Worm (Caenorhabditis elegans) whole organism, early embryonic: ENCODE measurements around the gene rnh-1.0.

Experiments
- B0310.2 ChIP-seq: sonication (generic microtip); optimal IDR thresholded peaks from 2 replicates; lab custom pipeline; 2016; ENCODE audit warnings: mild to moderate bottlenecking, missing genetic modification characterization, missing compliant biosample characterization
- F13C5.2 ChIP-seq: sonication (generic microtip); optimal IDR thresholded peaks from 2 replicates; lab custom pipeline; 2017; ENCODE audit warnings: mild to moderate bottlenecking, missing genetic modification characterization, inconsistent platforms, missing compliant biosample characterization
- aly-1 ChIP-seq: sonication (generic microtip); optimal IDR thresholded peaks from 2 replicates; lab custom pipeline; 2016; ENCODE audit warnings: missing genetic modification characterization, missing compliant biosample characterization
- ama-1 ChIP-seq: fragments of 150-350 bp; optimal IDR thresholded peaks from 2 replicates; lab custom pipeline; 2014
- ceh-13 ChIP-seq: fragments of 200-800 bp; sonication (Bioruptor generic); optimal IDR thresholded peaks from 2 replicates; lab custom pipeline; 2018; ENCODE audit warnings: mild to moderate bottlenecking, missing genetic modification characterization, missing compliant biosample characterization
- ceh-36 ChIP-seq: sonication (generic microtip); optimal IDR thresholded peaks from 2 replicates; lab custom pipeline; 2016; ENCODE audit warnings: missing genetic modification characterization, inconsistent platforms, missing compliant biosample characterization
- ets-7 ChIP-seq: sonication (generic microtip); optimal IDR thresholded peaks from 2 replicates; lab custom pipeline; 2016; ENCODE audit warnings: missing genotype, missing genetic modification characterization, missing compliant biosample characterization
- flt-1 ChIP-seq: fragments of 200-800 bp; sonication (Bioruptor generic); IDR thresholded peaks from 2 replicates; pipeline ENCODE4 v1.3.6; 2022; ENCODE audit warnings: missing genetic modification characterization, missing compliant biosample characterization
- hmbx-1 ChIP-seq: sonication (generic microtip); optimal IDR thresholded peaks from 2 replicates; lab custom pipeline; 2016; ENCODE audit warnings: mild to moderate bottlenecking, missing genetic modification characterization, missing compliant biosample characterization
- hmg-4 ChIP-seq: fragments of 200-800 bp; sonication (Bioruptor generic); optimal IDR thresholded peaks from 2 replicates; lab custom pipeline; 2018; ENCODE audit warnings: mild to moderate bottlenecking, missing genetic modification characterization, missing compliant biosample characterization
- hnd-1 ChIP-seq: sonication (generic microtip); optimal IDR thresholded peaks from 2 replicates; lab custom pipeline; 2016; ENCODE audit warnings: missing genetic modification characterization, missing compliant biosample characterization
- pes-1 ChIP-seq: fragments of 200-800 bp; sonication (Bioruptor generic); IDR thresholded peaks from 2 replicates; pipeline ENCODE4 v1.3.6; 2022; ENCODE audit warnings: missing genetic modification reagents, missing genetic modification characterization, missing compliant biosample characterization
- scrt-1 ChIP-seq: fragments of 200-800 bp; sonication (Bioruptor generic); IDR thresholded peaks from 2 replicates; pipeline ENCODE4 v1.3.6; 2022; ENCODE audit warnings: missing genetic modification characterization, missing compliant biosample characterization
- sea-1 ChIP-seq: fragments of 200-800 bp; sonication (Bioruptor generic); conservative IDR thresholded peaks from 2 replicates; pipeline ENCODE4 v1.3.6; 2022; ENCODE audit warnings: missing genetic modification characterization, missing compliant biosample characterization
- tbx-11 ChIP-seq: fragments of 200-800 bp; sonication (Bioruptor generic); IDR thresholded peaks from 2 replicates; pipeline ENCODE4 v1.3.6; 2022; ENCODE audit warnings: missing genetic modification characterization, missing compliant biosample characterization
- tbx-37 ChIP-seq: fragments of 200-800 bp; sonication (Bioruptor generic); conservative IDR thresholded peaks from 2 replicates; pipeline ENCODE4 v1.3.6; 2022; ENCODE audit warnings: missing genetic modification reagents, missing genetic modification characterization, missing compliant biosample characterization
- tra-4 ChIP-seq: sonication (generic microtip); optimal IDR thresholded peaks from 2 replicates; lab custom pipeline; 2017; ENCODE audit warnings: missing genetic modification characterization, missing compliant biosample characterization

The rnh-1.0 gene

ce11 chrII:4974448-4974951 is 20.6 kb upstream of the rnh-1.0 start:
- TF ChIP-seq aly-1 (tag; lab: Kevin White, UChicago) (no peak), tbx-37 (GFP tag; lab: Robert Waterston, UW) (no peak), sea-1 (GFP tag; lab: Robert Waterston, UW) (no peak), pes-1 (GFP tag; lab: Robert Waterston, UW) (no peak), ceh-13 (GFP tag; lab: Kevin White, UChicago) (no peak), F13C5.2 (tag; lab: Kevin White, UChicago) (no peak)

DNA sequence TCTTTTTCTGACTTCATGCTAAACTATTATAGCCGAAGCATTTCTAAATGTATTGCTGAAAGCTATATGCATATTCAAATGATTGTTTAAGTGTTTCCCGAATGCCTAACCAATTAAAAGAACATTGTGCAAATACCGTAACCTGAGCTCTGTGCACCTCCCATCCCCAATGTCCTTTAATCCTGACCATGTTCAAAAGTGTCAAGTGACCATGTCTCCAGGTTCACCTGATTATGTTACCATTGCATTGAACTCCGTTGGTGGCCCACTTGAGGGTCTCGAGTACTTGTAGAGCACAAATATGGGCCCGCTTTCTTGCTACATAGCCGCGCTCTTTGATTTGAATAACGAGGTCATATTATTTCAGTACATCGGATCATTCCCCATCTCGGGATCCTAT is 19.8 kb upstream of the rnh-1.0 start:
- TF ChIP-seq aly-1 (tag; lab: Kevin White, UChicago) (no peak), flt-1 (GFP tag; lab: Robert Waterston, UW) (no peak), tra-4 (tag; lab: Kevin White, UChicago) (no peak), scrt-1 (GFP tag; lab: Robert Waterston, UW) (no peak), pes-1 (GFP tag; lab: Robert Waterston, UW) (no peak), hmg-4 (GFP tag; lab: Kevin White, UChicago) (no peak), tbx-37 (GFP tag; lab: Robert Waterston, UW) (no peak), ceh-13 (GFP tag; lab: Kevin White, UChicago) (no peak), ceh-36 (no peak), B0310.2 (tag; lab: Kevin White, UChicago) (no peak), F13C5.2 (tag; lab: Kevin White, UChicago) (no peak), tbx-11 (GFP tag; lab: Robert Waterston, UW) (no peak), hmbx-1 (tag; lab: Kevin White, UChicago) (no peak), sea-1 (GFP tag; lab: Robert Waterston, UW) (no peak), ets-7 (no peak), ama-1 (lab: Kevin White, UChicago) (no peak), hnd-1 (tag; lab: Kevin White, UChicago) (no peak)

ce11 chrII:4981682-4982404 is 13.3 kb upstream of the rnh-1.0 start:
- TF ChIP-seq flt-1 (GFP tag; lab: Robert Waterston, UW) (no peak), B0310.2 (tag; lab: Kevin White, UChicago) (no peak), tra-4 (tag; lab: Kevin White, UChicago) (no peak), hnd-1 (tag; lab: Kevin White, UChicago) (no peak), pes-1 (GFP tag; lab: Robert Waterston, UW) (no peak), tbx-11 (GFP tag; lab: Robert Waterston, UW) (no peak), sea-1 (GFP tag; lab: Robert Waterston, UW) (no peak), ets-7 (no peak), F13C5.2 (tag; lab: Kevin White, UChicago) (no peak), ceh-13 (GFP tag; lab: Kevin White, UChicago) (no peak), hmg-4 (GFP tag; lab: Kevin White, UChicago) (no peak), hmbx-1 (tag; lab: Kevin White, UChicago) (no peak), tbx-37 (GFP tag; lab: Robert Waterston, UW) (no peak)

DNA sequence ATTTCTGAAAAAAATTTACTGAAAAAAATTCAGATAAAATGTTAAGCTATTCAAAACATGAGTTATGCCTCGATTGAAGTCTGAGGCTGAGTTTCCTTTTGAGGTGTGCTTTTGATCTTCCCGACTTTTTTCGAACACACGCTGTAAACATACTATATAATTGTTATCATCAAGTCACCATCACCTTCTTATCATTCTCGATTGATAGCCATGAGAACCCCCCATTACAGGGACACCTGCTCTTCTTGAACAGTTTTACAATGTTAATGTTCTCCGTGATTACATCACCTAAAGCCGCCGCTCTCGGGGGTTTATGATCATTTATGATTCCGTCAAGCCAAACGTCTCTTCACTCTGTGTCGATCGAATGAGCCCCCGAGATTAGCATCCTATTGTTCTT is 11.0 kb upstream of the rnh-1.0 start:
- TF ChIP-seq ceh-36 (no peak), tbx-37 (GFP tag; lab: Robert Waterston, UW) (no peak), pes-1 (GFP tag; lab: Robert Waterston, UW) (no peak), ceh-13 (GFP tag; lab: Kevin White, UChicago) (no peak), B0310.2 (tag; lab: Kevin White, UChicago) (no peak), scrt-1 (GFP tag; lab: Robert Waterston, UW) (no peak), aly-1 (tag; lab: Kevin White, UChicago) (no peak), ama-1 (lab: Kevin White, UChicago) (no peak), hmbx-1 (tag; lab: Kevin White, UChicago) (no peak), hmg-4 (GFP tag; lab: Kevin White, UChicago) (no peak), flt-1 (GFP tag; lab: Robert Waterston, UW) (no peak), F13C5.2 (tag; lab: Kevin White, UChicago) (no peak), sea-1 (GFP tag; lab: Robert Waterston, UW) (no peak), ets-7 (no peak), hnd-1 (tag; lab: Kevin White, UChicago) (no peak), tbx-11 (GFP tag; lab: Robert Waterston, UW) (no peak), tra-4 (tag; lab: Kevin White, UChicago) (no peak)

DNA sequence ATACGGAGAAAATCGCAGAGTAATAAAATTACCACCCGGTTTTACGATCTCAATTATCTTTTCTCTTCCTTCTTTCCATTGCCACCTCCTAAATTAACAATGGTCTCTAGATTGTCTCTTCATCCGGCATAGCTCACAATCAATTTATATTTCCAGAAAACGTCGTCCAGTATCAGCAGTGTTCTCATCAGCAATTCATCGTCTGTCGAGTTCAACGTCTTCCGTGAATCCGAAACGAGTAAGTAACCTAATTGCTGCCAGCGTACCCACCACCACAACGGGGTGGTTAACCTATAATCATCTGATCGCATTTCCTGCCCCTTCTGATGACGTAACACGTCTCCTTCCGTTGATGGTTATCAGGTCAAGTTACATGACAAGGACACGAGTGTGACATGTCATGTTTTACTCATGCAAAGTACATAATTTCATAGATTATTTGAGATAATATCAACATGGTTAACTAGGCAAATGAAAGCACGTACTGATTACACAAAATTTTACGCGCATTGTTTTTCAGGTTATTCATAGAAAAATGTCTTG is 9.1 kb upstream of the rnh-1.0 start:
- TF ChIP-seq ceh-36 (no peak), sea-1 (GFP tag; lab: Robert Waterston, UW) (no peak), scrt-1 (GFP tag; lab: Robert Waterston, UW) (no peak), aly-1 (tag; lab: Kevin White, UChicago) (no peak), ceh-13 (GFP tag; lab: Kevin White, UChicago) (no peak), ets-7 (no peak), pes-1 (GFP tag; lab: Robert Waterston, UW) (no peak), tbx-11 (GFP tag; lab: Robert Waterston, UW) (no peak), B0310.2 (tag; lab: Kevin White, UChicago) (no peak)

- TF ChIP-seq flt-1 (GFP tag; lab: Robert Waterston, UW) (no peak), hnd-1 (tag; lab: Kevin White, UChicago) (no peak), ceh-36 (peak; percentile 30)
Observed at ce11 chrII:4986664-4987063, 8.5 kb upstream of the rnh-1.0 start.

DNA sequence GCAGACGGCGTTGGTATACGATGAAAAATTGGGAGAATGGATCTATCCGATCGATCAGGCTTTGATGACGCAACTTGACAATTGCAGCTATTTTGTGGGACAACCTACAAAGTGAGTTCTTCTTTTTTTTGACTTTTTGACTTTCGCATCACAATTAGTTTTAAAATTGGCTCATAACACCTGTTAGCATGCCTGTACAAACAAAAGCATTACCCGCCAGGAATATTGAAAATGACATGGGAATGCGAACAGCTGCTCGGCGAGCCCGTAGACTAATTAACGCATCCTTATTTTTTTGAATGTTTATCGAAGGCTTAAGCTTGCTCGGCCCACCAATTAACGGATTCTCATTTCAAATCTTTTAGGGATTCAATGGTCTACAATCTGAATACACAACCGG is 7.9 kb upstream of the rnh-1.0 start:
- TF ChIP-seq scrt-1 (GFP tag; lab: Robert Waterston, UW) = no peak
- TF ChIP-seq ets-7 = no peak
- TF ChIP-seq tbx-37 (GFP tag; lab: Robert Waterston, UW) = no peak
- TF ChIP-seq B0310.2 (tag; lab: Kevin White, UChicago) = no peak
- no peak for TF ChIP-seq ceh-36
- TF ChIP-seq pes-1 (GFP tag; lab: Robert Waterston, UW) = no peak
- no peak for TF ChIP-seq hmbx-1 (tag; lab: Kevin White, UChicago)
- TF ChIP-seq F13C5.2 (tag; lab: Kevin White, UChicago) = no peak
- TF ChIP-seq hnd-1 (tag; lab: Kevin White, UChicago) = no peak
- TF ChIP-seq flt-1 (GFP tag; lab: Robert Waterston, UW) = no peak
